Fruit fly (Drosophila melanogaster): ENCODE data around the gene Mulk.

The Mulk gene

DNA sequence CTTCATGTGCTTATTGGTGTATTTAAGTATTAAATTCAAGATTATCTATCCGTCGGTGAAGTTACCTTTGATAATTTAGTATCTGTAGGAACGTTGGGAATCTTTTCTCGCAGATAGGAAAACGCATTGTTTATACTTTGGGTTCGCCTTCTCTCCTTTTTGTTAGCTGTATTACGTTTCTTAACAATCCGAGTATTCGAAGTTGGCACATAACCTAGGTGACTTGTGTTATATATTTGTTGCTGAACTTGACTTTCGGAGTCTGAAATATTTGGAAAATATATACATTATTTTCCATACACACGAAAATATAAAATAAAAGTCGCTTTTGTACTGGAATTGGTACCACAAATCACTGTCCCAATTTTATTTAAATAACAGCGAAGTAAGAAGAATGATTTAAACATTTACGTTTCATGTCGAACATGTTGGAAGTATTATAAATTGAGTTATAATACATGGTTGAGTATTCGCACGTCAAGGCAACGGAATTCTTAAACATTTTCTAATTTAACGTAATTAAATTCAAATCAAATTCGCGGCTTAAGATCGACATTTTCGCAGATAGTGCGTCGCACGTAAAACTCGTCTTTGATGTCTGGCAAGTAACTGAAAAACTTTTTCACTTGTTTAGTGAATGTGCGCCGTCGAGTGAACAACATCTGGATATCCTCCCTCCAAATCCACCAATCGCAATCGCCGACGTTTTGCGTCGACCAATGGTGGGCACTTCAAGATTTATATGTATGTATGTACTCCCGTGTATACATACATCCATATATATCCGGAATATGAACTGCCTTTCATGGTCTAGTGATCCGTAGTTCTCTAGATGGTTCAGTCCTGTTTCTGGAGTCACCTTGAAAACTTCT is 25.2 kb downstream of the Mulk start, which contains the start of gene Hand:
Hand (minus strand) TSS at position 588 of the 872 bp plus-strand sequence.
- no peak for TF ChIP-seq h (optimal IDR thresholded peaks at IDR 0.05)
- TF ChIP-seq Myc (optimal IDR thresholded peaks at IDR 0.05), result no peak
- TF ChIP-seq ttk (optimal IDR thresholded peaks at IDR 0.05), result no peak
- TF ChIP-seq psq (optimal IDR thresholded peaks at IDR 0.05), result no peak
- no peak for TF ChIP-seq Sin3A (optimal IDR thresholded peaks at IDR 0.05)
- no peak for TF ChIP-seq insv (optimal IDR thresholded peaks at IDR 0.05)

DNA sequence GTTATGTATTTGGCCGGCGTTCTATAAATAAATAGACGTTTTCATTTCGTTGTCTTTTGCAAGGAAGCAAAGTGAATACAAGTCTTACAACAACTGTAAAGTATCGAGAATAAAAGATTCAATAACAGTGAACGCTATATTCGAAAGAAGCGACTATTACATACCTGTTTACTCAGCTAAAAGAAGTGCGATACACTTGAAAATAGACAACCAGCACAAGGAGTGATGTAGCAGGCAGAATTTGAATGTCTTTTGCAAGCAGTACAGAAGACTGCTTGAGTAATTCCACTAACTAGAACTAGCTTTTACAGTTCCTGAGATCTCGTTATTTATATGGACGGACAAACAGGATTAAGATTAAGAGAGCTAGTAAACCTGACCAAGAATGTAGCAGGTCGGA is 28.5 kb downstream of the Mulk start:
- TF ChIP-seq h (optimal IDR thresholded peaks at IDR 0.05) (no peak), Sin3A (optimal IDR thresholded peaks at IDR 0.05) (no peak), insv (optimal IDR thresholded peaks at IDR 0.05) (no peak), ttk (optimal IDR thresholded peaks at IDR 0.05) (no peak), psq (optimal IDR thresholded peaks at IDR 0.05) (no peak), Myc (optimal IDR thresholded peaks at IDR 0.05) (no peak)

DNA sequence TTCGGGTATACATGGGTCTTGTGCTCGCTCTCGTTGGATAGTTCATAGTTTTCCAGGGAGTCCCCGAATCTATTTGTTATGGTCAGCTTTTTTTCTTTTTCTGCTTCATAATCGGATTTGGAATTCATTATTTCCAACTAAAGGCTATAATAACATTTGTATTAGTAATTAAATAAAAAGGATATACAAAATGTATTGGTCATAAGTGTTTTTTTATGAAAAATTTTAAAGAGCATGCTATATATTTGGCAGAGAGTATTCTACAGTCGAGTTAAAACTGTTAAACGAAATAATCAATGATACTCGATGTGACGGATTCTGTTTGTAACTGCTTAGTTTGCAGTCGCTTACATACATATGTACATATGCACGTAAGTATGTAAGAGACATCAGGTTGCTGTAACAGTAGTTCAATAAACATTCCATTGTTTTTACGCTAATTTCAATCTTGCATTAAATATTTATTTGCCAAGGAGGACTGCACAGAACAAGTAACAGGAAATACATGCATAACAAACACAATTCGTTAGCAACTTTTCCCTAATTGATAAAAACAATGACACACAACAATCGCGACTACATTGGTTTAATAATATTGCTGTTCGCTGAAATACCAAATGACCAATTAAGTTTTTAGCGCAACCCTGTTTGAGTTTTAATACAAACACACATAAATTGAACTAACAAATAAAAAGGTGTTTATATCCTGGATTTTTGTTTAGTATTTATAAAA is 29.4 kb downstream of the Mulk start:
- no peak for TF ChIP-seq h (optimal IDR thresholded peaks at IDR 0.05)
- no peak for TF ChIP-seq Sin3A (optimal IDR thresholded peaks at IDR 0.05)
- TF ChIP-seq Myc (optimal IDR thresholded peaks at IDR 0.05), result no peak
- TF ChIP-seq insv (optimal IDR thresholded peaks at IDR 0.05), result no peak
- TF ChIP-seq psq (optimal IDR thresholded peaks at IDR 0.05), result no peak
- no peak for TF ChIP-seq ttk (optimal IDR thresholded peaks at IDR 0.05)

DNA sequence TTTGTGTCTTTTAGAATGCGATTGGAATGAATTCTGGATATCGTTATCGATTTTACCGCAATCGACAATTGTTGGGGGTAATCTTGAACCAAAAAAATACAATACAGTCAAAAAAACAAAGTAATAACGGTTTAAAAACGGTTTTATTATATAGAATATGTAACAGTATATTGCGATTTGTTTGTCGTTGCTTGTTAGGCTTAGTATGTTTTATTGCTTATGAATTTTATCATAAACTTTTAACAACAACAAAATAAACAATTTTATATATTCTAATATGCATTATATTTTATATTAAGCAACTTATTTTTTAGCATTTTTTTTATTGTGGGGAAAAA is 29.9 kb downstream of the Mulk start, which contains the start of gene CYLD:
CYLD (minus strand) TSS at position 38 of the 338 bp plus-strand sequence.
- no peak for TF ChIP-seq psq (optimal IDR thresholded peaks at IDR 0.05)
- TF ChIP-seq ttk (optimal IDR thresholded peaks at IDR 0.05), result no peak
- no peak for TF ChIP-seq Myc (optimal IDR thresholded peaks at IDR 0.05)
- no peak for TF ChIP-seq h (optimal IDR thresholded peaks at IDR 0.05)
- TF ChIP-seq insv (optimal IDR thresholded peaks at IDR 0.05), result no peak
- TF ChIP-seq Sin3A (optimal IDR thresholded peaks at IDR 0.05), result no peak

DNA sequence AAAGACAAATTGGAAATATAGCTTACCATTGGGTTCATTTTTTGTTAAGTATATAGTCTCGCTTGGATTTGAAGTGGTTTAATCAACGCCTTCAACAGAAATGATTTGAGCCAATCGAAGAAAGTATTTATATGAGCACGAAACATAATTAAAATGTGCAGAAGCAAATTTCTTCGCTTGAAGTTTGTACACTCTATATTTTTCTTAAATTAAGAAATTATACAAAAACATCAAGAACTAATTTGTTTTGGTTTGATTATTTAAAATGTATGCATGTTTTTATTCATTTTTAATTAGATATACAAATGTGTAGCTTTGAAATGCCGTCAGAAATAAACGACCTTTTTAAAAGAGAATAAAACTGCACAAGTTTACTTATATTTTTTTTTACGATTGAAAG is 32.1 kb downstream of the Mulk start, which contains the start of gene CG13138:
CG13138 (minus strand) TSS at position 101 of the 400 bp plus-strand sequence.
- TF ChIP-seq insv (optimal IDR thresholded peaks at IDR 0.05) (no peak), ttk (optimal IDR thresholded peaks at IDR 0.05) (no peak), Myc (optimal IDR thresholded peaks at IDR 0.05) (no peak), psq (optimal IDR thresholded peaks at IDR 0.05) (no peak), Sin3A (optimal IDR thresholded peaks at IDR 0.05) (no peak), h (optimal IDR thresholded peaks at IDR 0.05) (no peak)

DNA sequence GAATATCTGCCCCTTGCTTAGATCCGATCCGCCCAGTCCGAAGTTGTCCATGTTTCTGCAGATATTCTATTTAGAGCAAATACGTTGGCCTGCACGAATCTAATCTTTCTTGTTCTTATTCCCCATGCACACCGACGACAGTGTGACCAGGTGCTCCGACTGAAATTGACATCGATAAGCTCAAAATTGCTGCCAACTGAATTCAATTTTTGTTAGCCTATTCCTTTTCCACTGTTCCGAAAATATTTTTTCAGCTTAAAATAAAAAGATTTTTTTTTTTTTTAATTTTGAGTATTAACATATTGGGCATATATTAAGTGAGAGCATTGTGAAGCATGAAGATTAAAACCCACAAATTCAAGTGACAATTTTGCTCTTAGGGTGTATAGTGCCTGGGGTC is 33.9 kb downstream of the Mulk start, which contains the start of gene nmd:
nmd (minus strand) TSS at position 162 of the 400 bp plus-strand sequence.
- TF ChIP-seq h (optimal IDR thresholded peaks at IDR 0.05) (no peak), psq (optimal IDR thresholded peaks at IDR 0.05) (no peak), ttk (optimal IDR thresholded peaks at IDR 0.05) (no peak), Myc (optimal IDR thresholded peaks at IDR 0.05) (no peak), Sin3A (optimal IDR thresholded peaks at IDR 0.05) (no peak), insv (optimal IDR thresholded peaks at IDR 0.05) (no peak)

DNA sequence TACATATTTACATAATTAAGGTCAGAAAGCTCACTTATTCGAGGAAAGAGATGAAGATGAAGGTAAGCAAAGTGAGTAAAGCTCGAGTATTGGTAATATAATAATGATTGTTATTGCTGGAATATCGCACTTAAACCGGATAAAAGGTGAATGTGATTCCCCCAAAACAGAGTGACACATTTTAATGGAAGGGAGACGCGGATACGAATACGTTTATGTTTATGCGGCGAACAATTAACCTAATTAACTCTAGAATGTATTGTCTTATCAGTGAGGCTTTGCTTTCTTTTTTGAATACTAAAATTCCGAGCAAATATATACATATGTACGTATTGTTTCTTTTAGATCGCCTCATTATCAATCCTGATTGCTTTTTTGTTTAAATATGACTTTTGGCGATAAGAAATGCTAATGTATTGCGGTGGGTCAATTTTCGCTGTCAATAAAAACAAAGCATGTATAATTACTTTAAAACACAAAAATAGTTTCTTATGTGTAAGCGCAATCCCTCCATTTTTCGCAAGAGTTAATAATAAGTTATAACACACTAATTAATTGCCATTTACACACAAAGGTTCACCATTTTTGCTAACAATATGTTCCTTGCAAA is 35.8 kb downstream of the Mulk start:
- TF ChIP-seq psq (optimal IDR thresholded peaks at IDR 0.05) (no peak), insv (optimal IDR thresholded peaks at IDR 0.05) (no peak), ttk (optimal IDR thresholded peaks at IDR 0.05) (no peak), h (optimal IDR thresholded peaks at IDR 0.05) (no peak), Sin3A (optimal IDR thresholded peaks at IDR 0.05) (no peak)

DNA sequence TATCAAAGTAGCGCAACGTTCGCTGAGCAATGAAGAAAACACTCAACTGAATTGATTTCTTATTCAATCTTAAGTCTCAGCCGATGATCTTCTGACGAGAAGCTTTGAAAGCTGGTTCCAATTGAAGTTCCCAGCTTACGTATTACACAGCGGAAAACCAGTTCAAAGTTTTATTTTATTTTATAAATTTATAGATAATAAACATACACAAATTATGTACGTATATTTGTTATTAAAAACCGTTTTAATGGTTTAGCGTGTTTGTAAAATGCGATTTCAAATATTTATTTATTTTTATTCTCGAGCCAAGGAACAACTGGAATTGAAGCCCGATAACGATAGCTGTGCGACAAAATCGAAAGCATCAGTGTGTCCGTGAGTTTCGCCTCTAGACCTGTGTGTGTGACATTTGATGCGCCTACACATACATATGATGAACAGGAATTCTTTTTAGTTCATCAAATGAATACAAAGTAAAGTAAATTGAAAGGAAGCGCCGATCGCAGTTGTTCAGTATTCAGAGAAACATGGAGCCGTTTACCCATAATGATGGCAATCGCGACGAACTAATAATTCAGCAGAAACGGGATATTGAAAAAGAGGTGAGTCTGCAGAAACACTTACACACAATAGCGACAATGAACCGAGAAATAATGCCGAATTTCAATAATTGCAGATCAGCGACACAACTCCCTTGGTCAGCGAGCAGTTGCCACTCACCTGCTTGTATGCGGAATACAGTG is 36.8 kb downstream of the Mulk start, which contains the start of the genes CG5390 and CG4968:
CG5390 (minus strand) TSS at position 77 of the 743 bp plus-strand sequence.
CG4968 (plus strand) TSS at position 405 of the 743 bp plus-strand sequence.
- TF ChIP-seq psq (optimal IDR thresholded peaks at IDR 0.05), result no peak
- no peak for TF ChIP-seq h (optimal IDR thresholded peaks at IDR 0.05)
- no peak for TF ChIP-seq Sin3A (optimal IDR thresholded peaks at IDR 0.05)
- TF ChIP-seq insv (optimal IDR thresholded peaks at IDR 0.05), result no peak
- TF ChIP-seq Myc (optimal IDR thresholded peaks at IDR 0.05), result no peak
- TF ChIP-seq ttk (optimal IDR thresholded peaks at IDR 0.05), result no peak

DNA sequence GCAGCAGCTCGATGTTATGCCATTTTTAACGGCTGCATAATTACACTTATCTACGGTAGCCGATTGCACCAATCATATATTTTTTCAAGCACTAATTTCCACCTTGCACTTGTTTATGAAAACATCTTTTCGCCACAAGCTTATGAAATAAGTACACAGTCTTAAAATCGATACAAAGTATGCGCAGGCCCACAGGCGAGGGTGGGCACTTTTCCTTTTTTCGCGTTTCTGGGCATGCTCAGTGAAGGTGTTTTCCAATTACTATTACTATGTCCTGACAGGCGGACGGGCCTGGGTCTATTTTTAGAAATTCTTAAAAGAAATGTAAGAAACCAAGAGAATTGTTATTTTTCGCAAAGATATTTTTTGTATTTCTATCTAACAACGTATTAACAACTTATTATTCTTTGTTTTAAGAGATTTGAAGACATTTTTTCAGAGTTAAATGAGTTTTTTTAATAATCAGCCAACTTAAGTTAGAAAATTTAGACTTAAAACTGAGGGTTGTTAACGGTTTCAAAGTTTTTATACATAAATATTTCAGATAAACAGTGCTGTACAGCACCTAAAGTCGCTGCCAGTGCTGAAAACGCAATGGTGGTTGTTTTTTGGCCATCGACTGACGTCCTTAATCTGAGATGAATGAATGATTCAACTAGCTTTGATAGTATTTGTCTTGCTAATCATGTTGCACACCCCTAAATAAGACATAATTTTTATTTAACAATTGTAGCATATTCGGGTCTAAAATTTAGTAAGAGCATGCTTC is 40.9 kb downstream of the Mulk start, which contains the start of gene Cdk5alpha:
Cdk5alpha (minus strand) TSS at position 343 of the 769 bp plus-strand sequence.
- TF ChIP-seq h (optimal IDR thresholded peaks at IDR 0.05), result no peak
- no peak for TF ChIP-seq Myc (optimal IDR thresholded peaks at IDR 0.05)
- no peak for TF ChIP-seq ttk (optimal IDR thresholded peaks at IDR 0.05)
- no peak for TF ChIP-seq Sin3A (optimal IDR thresholded peaks at IDR 0.05)
- no peak for TF ChIP-seq psq (optimal IDR thresholded peaks at IDR 0.05)
- no peak for TF ChIP-seq insv (optimal IDR thresholded peaks at IDR 0.05)

DNA sequence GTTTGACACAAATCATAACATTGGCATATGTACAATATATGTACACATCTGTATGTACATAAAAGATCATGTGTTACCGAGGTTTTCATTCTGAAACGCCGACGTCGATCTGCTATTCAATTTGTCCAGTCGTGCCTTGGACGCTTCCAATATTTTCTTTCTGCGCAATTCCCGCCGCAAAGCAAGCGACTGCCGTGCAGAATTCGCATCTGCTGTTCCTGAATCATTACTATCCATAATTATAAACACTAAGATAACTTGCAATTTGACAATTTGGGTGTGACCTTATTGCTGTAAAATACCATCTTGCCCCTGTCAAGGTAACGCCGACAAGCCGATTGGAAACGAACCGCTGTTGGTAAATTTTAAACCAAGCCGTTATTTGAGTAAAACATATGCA is 42.0 kb downstream of the Mulk start:
- TF ChIP-seq psq (optimal IDR thresholded peaks at IDR 0.05), result no peak
- TF ChIP-seq ttk (optimal IDR thresholded peaks at IDR 0.05), result no peak

Data from Kc167 (cell line).